Worm (Caenorhabditis elegans) whole organism, L4/young adult: Measurements from ENCODE around the gene R05G9R.1.

ENCODE experiments used
- W03F9.2 ChIP-seq: fragments of 150-350 bp; optimal IDR thresholded peaks from 2 replicates; lab custom pipeline; 2014; ENCODE audit warnings: missing biosample characterization, missing genetic modification characterization
- him-1 ChIP-seq: sonication (generic microtip); optimal IDR thresholded peaks from 2 replicates; lab custom pipeline; 2016; ENCODE audit warnings: missing genotype, missing genetic modification reagents, missing genetic modification characterization, missing compliant biosample characterization

ce11 chrII:6489711-6490184 lies 24.1 kb downstream of the R05G9R.1 start, which contains the start of the genes snr-3 and rsp-5:
- peak; percentile 70 for TF ChIP-seq W03F9.2
- TF ChIP-seq him-1: peak; percentile 7
